Worm (Caenorhabditis elegans): ENCODE results near the gene T05A7.12.

DNA sequence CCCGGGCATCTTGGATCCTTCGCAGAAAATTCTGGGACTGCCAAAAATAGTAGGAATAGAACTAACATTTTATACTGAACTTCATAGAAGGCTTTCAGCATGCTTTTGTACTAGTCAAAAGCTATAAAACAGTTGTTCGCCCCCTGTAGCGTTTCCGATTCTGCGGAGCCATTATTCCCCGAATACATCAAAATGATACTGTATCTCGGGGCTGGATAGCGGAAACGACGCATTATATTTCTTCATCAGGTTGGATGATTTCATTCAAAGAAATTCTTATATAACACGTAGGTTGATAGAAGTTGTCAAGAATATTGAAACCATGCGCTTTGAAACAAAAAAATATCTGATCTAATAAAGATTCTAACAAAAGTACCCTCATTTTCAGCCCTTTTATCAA is 45.1 kb downstream of the T05A7.12 start, which contains the start of gene clec-137:
- TF ChIP-seq ZK546.5 (tag; optimal IDR thresholded peaks at IDR 0.05): no peak
- no peak for TF ChIP-seq ama-1 (optimal IDR thresholded peaks at IDR 0.05)
- no peak for TF ChIP-seq dmd-4 (tag; optimal IDR thresholded peaks at IDR 0.05)
- TF ChIP-seq mdl-1 (tag; optimal IDR thresholded peaks at IDR 0.05): no peak
- no peak for TF ChIP-seq unc-39 (tag; optimal IDR thresholded peaks at IDR 0.05)
- no peak for TF ChIP-seq fos-1 (tag; optimal IDR thresholded peaks at IDR 0.05)
- no peak for TF ChIP-seq lin-13 (GFP tag; optimal IDR thresholded peaks at IDR 0.05)
- TF ChIP-seq skn-1 (tag; optimal IDR thresholded peaks at IDR 0.05): no peak
- TF ChIP-seq ztf-4 (tag; optimal IDR thresholded peaks at IDR 0.05): no peak
- TF ChIP-seq mab-5 (tag; optimal IDR thresholded peaks at IDR 0.05): no peak
- TF ChIP-seq ztf-11 (tag; optimal IDR thresholded peaks at IDR 0.05): no peak

Measured in whole organism, L2 larva.